Worm (Caenorhabditis elegans): ENCODE results near the gene plp-1.

DNA sequence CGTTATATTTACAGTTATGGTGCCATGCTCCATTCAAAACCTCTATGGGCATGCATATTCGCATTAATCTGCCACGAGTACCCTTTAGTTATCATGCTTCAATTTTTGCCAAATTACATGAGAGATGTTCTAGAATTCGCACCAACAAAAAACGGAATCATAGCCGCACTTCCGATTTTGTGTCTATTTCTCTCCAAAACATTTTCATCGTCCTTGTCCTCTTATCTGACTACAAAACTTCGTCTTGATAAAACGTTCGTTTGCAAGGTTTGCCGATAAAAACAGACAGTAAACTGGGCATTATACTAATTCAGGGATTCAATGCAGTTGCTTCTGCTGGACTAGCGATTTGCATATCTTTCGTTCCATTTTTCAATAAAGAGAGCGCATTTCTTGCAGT, 20.0 kb downstream of the plp-1 start:
- TF ChIP-seq pqm-1 (tag; optimal IDR thresholded peaks at IDR 0.05): no peak
- no peak for TF ChIP-seq ama-1 (optimal IDR thresholded peaks at IDR 0.05)
- no peak for TF ChIP-seq blmp-1 (tag; optimal IDR thresholded peaks at IDR 0.05)
- TF ChIP-seq ets-5 (GFP tag; IDR thresholded peaks at IDR 0.05): no peak
- TF ChIP-seq skn-1 (tag; optimal IDR thresholded peaks at IDR 0.05): no peak
- TF ChIP-seq aly-2 (tag; optimal IDR thresholded peaks at IDR 0.05): no peak
- TF ChIP-seq sox-4 (tag; optimal IDR thresholded peaks at IDR 0.05): no peak
- TF ChIP-seq fkh-4 (tag; optimal IDR thresholded peaks at IDR 0.05; ENCODE audit: borderline replicate concordance): no peak
